Fruit fly (Drosophila melanogaster) whole organism, embryonic: ENCODE results near the gene CG14234.

Source experiments
- CG10267 ChIP-seq: fragments of 200-800 bp; sonication (Bioruptor generic); optimal IDR thresholded peaks from 2 replicates; lab custom pipeline; 2018; ENCODE audit warnings: missing biosample characterization, mild to moderate bottlenecking, missing genetic modification characterization, moderate library complexity
- CG10979 ChIP-seq: fragments of 200-800 bp; sonication (Bioruptor generic); optimal IDR thresholded peaks from 2 replicates; lab custom pipeline; 2018; ENCODE audit warnings: missing biosample characterization, mild to moderate bottlenecking, missing genetic modification characterization, moderate library complexity
- CG12391 ChIP-seq: fragments of 200-800 bp; sonication (Bioruptor generic); optimal IDR thresholded peaks from 3 replicates; lab custom pipeline; 2018; ENCODE audit warnings: missing biosample characterization, mild to moderate bottlenecking, missing genetic modification characterization, moderate library complexity
- CG13123 ChIP-seq: fragments of 200-800 bp; sonication (Bioruptor generic); optimal IDR thresholded peaks from 2 replicates; lab custom pipeline; 2016; ENCODE audit warnings: missing biosample characterization, missing genetic modification characterization
- CG13894 ChIP-seq: fragments of 200-800 bp; sonication (Bioruptor generic); optimal IDR thresholded peaks from 3 replicates; lab custom pipeline; 2018; ENCODE audit warnings: missing biosample characterization, mild to moderate bottlenecking, missing genetic modification characterization, moderate library complexity
- CG17361 ChIP-seq: fragments of 200-800 bp; sonication (Bioruptor generic); IDR thresholded peaks from 3 replicates; pipeline ENCODE4 v1.3.6; 2022; ENCODE audit warnings: missing biosample characterization, missing genetic modification characterization
- CG1792 ChIP-seq: fragments of 200-800 bp; sonication (Bioruptor generic); optimal IDR thresholded peaks from 2 replicates; lab custom pipeline; 2016; ENCODE audit warnings: missing biosample characterization, missing genetic modification characterization
- CG2199 ChIP-seq: fragments of 200-800 bp; sonication (Bioruptor generic); IDR thresholded peaks from 3 replicates; pipeline ENCODE4 v1.3.6; 2022; ENCODE audit warnings: missing biosample characterization, missing genetic modification characterization
- CG3163 ChIP-seq: fragments of 200-800 bp; sonication (Bioruptor generic); optimal IDR thresholded peaks from 3 replicates; lab custom pipeline; 2016; ENCODE audit warnings: missing biosample characterization, missing genetic modification characterization
- CG32767 ChIP-seq: fragments of 200-800 bp; sonication (Bioruptor generic); IDR thresholded peaks from 2 replicates; pipeline ENCODE4 v1.3.6; 2022; ENCODE audit warnings: missing biosample characterization, missing genetic modification characterization
- CG3838 ChIP-seq: fragments of 200-800 bp; sonication (Bioruptor generic); optimal IDR thresholded peaks from 3 replicates; lab custom pipeline; 2016; ENCODE audit warnings: missing biosample characterization, missing genetic modification characterization
- CG8478 ChIP-seq: fragments of >200 bp; optimal IDR thresholded peaks from 2 replicates; lab custom pipeline; 2018
- CTCF ChIP-seq: fragments of 200-800 bp; sonication (Bioruptor generic); optimal IDR thresholded peaks from 2 replicates; lab custom pipeline; 2017; ENCODE audit warnings: missing biosample characterization, mild to moderate bottlenecking, missing genetic modification characterization, moderate library complexity
- Deaf1 ChIP-seq: fragments of 200-800 bp; optimal IDR thresholded peaks from 3 replicates; lab custom pipeline; 2019; ENCODE audit warnings: missing biosample characterization, mild to moderate bottlenecking, missing genetic modification characterization, moderate library complexity
- Dek ChIP-seq: fragments of 200-800 bp; sonication (Bioruptor generic); optimal IDR thresholded peaks from 3 replicates; lab custom pipeline; 2019; ENCODE audit warnings: missing biosample characterization, mild to moderate bottlenecking, missing genetic modification characterization, moderate library complexity
- Dip2 ChIP-seq: fragments of 200-800 bp; sonication (Bioruptor generic); IDR thresholded peaks from 2 replicates; pipeline ENCODE4 v1.3.6; 2022; ENCODE audit warnings: missing biosample characterization, missing genetic modification characterization
- Doc3 ChIP-seq: fragments of 200-800 bp; sonication (Bioruptor generic); IDR thresholded peaks from 3 replicates; pipeline ENCODE4 v1.3.6; 2022; ENCODE audit warnings: missing biosample characterization, missing genetic modification characterization; ENCODE audit not compliant: partially characterized antibody
- Eip74EF ChIP-seq, 2 experiments: fragments of 200-800 bp in 1 of 2; fragments of >200 bp in 1 of 2; sonication (Bioruptor generic) in 1 of 2; optimal IDR thresholded peaks; 2 replicates each; lab custom pipeline; 2017 to 2019; ENCODE audit warnings: missing biosample characterization in 2 of 2, missing genetic modification characterization in 2 of 2, mild to moderate bottlenecking in 1 of 2, moderate library complexity in 1 of 2
- Hr3 ChIP-seq: fragments of 200-800 bp; sonication (Bioruptor generic); optimal IDR thresholded peaks from 3 replicates; lab custom pipeline; 2016; ENCODE audit warnings: missing biosample characterization, missing genetic modification characterization
- Hr51 ChIP-seq, 2 experiments: fragments of 200-800 bp; sonication (Bioruptor generic); optimal IDR thresholded peaks; 2 replicates in 1 of 2; 3 replicates in 1 of 2; lab custom pipeline; 2016 to 2018; ENCODE audit warnings: missing biosample characterization in 2 of 2, missing genetic modification characterization in 2 of 2, mild to moderate bottlenecking in 1 of 2, moderate library complexity in 1 of 2
- Med ChIP-seq: fragments of 200-800 bp; sonication (Bioruptor generic); peaks from one replicate; lab custom pipeline; 2016; ENCODE audit warnings: missing biosample characterization, missing genetic modification characterization, mild to moderate bottlenecking, inconsistent platforms, moderate library complexity
- Nf-YC ChIP-seq: fragments of 200-800 bp; optimal IDR thresholded peaks from 3 replicates; lab custom pipeline; 2019; ENCODE audit warnings: missing biosample characterization, mild to moderate bottlenecking, missing genetic modification characterization, moderate library complexity
- Pdp1 ChIP-seq, 2 experiments: fragments of 200-800 bp; sonication (Bioruptor generic); optimal IDR thresholded peaks; 3 replicates each; lab custom pipeline; 2016; ENCODE audit warnings: missing biosample characterization in 2 of 2, missing genetic modification characterization in 2 of 2, mild to moderate bottlenecking in 1 of 2, moderate library complexity in 1 of 2
- Six4 ChIP-seq: fragments of 200-800 bp; sonication (Bioruptor generic); optimal IDR thresholded peaks from 2 replicates; lab custom pipeline; 2016; ENCODE audit warnings: missing biosample characterization, missing genetic modification characterization
- Stat92E ChIP-seq, 3 experiments: fragments of >200 bp in 2 of 3; fragments of 200-800 bp in 1 of 3; sonication (Bioruptor generic) in 1 of 3; optimal IDR thresholded peaks; 2 replicates each; lab custom pipeline; 2017 to 2019; ENCODE audit warnings: missing biosample characterization in 3 of 3, missing genetic modification characterization in 3 of 3, mild to moderate bottlenecking in 1 of 3, moderate library complexity in 1 of 3
- Trl ChIP-seq, 3 experiments: fragments of >200 bp in 2 of 3; fragments of 200-800 bp in 1 of 3; sonication (Bioruptor generic) in 1 of 3; optimal IDR thresholded peaks; 2 replicates in 1 of 3; 3 replicates in 2 of 3; lab custom pipeline; 2016 to 2017; ENCODE audit warnings: missing biosample characterization in 1 of 3, missing genetic modification characterization in 1 of 3
- Vsx1 ChIP-seq: fragments of 200-800 bp; sonication (Bioruptor generic); optimal IDR thresholded peaks from 2 replicates; lab custom pipeline; 2017; ENCODE audit warnings: missing biosample characterization, mild to moderate bottlenecking, missing genetic modification characterization, missing genetic modification reagents
- YL-1 ChIP-seq: fragments of 200-800 bp; sonication (Bioruptor generic); optimal IDR thresholded peaks from 3 replicates; lab custom pipeline; 2017; ENCODE audit warnings: missing biosample characterization, mild to moderate bottlenecking, missing genetic modification characterization
- bowl ChIP-seq: fragments of 200-800 bp; sonication (Bioruptor generic); IDR thresholded peaks from 2 replicates; pipeline ENCODE4 v1.3.6; 2022; ENCODE audit warnings: missing biosample characterization, missing genetic modification characterization
- cg ChIP-seq: fragments of 200-800 bp; sonication (Bioruptor generic); optimal IDR thresholded peaks from 3 replicates; lab custom pipeline; 2019; ENCODE audit warnings: missing biosample characterization, mild to moderate bottlenecking, missing genetic modification characterization, moderate library complexity
- chn ChIP-seq: fragments of 200-800 bp; sonication (Bioruptor generic); optimal IDR thresholded peaks from 2 replicates; lab custom pipeline; 2016; ENCODE audit warnings: missing biosample characterization, missing genetic modification characterization
- crol ChIP-seq: fragments of 200-800 bp; sonication (Bioruptor generic); IDR thresholded peaks from 2 replicates; pipeline ENCODE4 v1.3.6; 2022; ENCODE audit warnings: missing biosample characterization, missing genetic modification characterization
- fu2 ChIP-seq: fragments of 200-800 bp; sonication (Bioruptor generic); optimal IDR thresholded peaks from 2 replicates; lab custom pipeline; 2016; ENCODE audit warnings: missing biosample characterization, missing genetic modification characterization
- gem ChIP-seq: fragments of 200-800 bp; sonication (Bioruptor generic); optimal IDR thresholded peaks from 2 replicates; lab custom pipeline; 2019; ENCODE audit warnings: missing biosample characterization, mild to moderate bottlenecking, missing genetic modification characterization, moderate library complexity
- gt ChIP-seq: fragments of 200-800 bp; sonication (Bioruptor generic); IDR thresholded peaks from 2 replicates; pipeline ENCODE4 v1.3.6; 2022; ENCODE audit warnings: missing biosample characterization, missing genetic modification characterization
- ken ChIP-seq: fragments of 200-800 bp; sonication (Bioruptor generic); IDR thresholded peaks from 3 replicates; pipeline ENCODE4 v1.3.6; 2022; ENCODE audit warnings: missing biosample characterization, missing genetic modification characterization
- lola ChIP-seq, 3 experiments: fragments of >200 bp in 2 of 3; fragments of 200-800 bp in 1 of 3; sonication (Bioruptor generic) in 1 of 3; optimal IDR thresholded peaks; 2 replicates each; lab custom pipeline; 2017 to 2019; ENCODE audit warnings: missing biosample characterization in 3 of 3, missing genetic modification characterization in 3 of 3, mild to moderate bottlenecking in 1 of 3, moderate library complexity in 1 of 3
- pros ChIP-seq: fragments of 200-800 bp; sonication (Bioruptor generic); optimal IDR thresholded peaks from 3 replicates; lab custom pipeline; 2019; ENCODE audit warnings: missing biosample characterization, mild to moderate bottlenecking, missing genetic modification characterization, moderate library complexity
- pzg ChIP-seq: fragments of 200-800 bp; sonication (Bioruptor generic); optimal IDR thresholded peaks from 3 replicates; lab custom pipeline; 2018; ENCODE audit warnings: missing biosample characterization, mild to moderate bottlenecking, missing genetic modification characterization, moderate library complexity
- scrt ChIP-seq: fragments of 200-800 bp; sonication (Bioruptor generic); optimal IDR thresholded peaks from 2 replicates; lab custom pipeline; 2018; ENCODE audit warnings: missing biosample characterization, mild to moderate bottlenecking, missing genetic modification characterization, moderate library complexity
- sens ChIP-seq: fragments of 200-800 bp; sonication (Bioruptor generic); peaks from one replicate; lab custom pipeline; 2016; ENCODE audit warnings: missing biosample characterization, missing genetic modification characterization
- twi ChIP-seq: fragments of 200-800 bp; optimal IDR thresholded peaks from 2 replicates; lab custom pipeline; 2019; ENCODE audit warnings: missing biosample characterization, mild to moderate bottlenecking, missing genetic modification characterization, moderate library complexity
- yki ChIP-seq: fragments of >200 bp; optimal IDR thresholded peaks from 3 replicates; lab custom pipeline; 2018
- z ChIP-seq: fragments of 200-800 bp; sonication (Bioruptor generic); IDR thresholded peaks from 3 replicates; pipeline ENCODE4 v1.3.6; 2022; ENCODE audit warnings: missing biosample characterization, missing genetic modification characterization
- zf30C ChIP-seq: fragments of 200-800 bp; sonication (Bioruptor generic); optimal IDR thresholded peaks from 3 replicates; lab custom pipeline; 2018; ENCODE audit warnings: missing biosample characterization, mild to moderate bottlenecking, missing genetic modification characterization

The CG14234 gene

DNA sequence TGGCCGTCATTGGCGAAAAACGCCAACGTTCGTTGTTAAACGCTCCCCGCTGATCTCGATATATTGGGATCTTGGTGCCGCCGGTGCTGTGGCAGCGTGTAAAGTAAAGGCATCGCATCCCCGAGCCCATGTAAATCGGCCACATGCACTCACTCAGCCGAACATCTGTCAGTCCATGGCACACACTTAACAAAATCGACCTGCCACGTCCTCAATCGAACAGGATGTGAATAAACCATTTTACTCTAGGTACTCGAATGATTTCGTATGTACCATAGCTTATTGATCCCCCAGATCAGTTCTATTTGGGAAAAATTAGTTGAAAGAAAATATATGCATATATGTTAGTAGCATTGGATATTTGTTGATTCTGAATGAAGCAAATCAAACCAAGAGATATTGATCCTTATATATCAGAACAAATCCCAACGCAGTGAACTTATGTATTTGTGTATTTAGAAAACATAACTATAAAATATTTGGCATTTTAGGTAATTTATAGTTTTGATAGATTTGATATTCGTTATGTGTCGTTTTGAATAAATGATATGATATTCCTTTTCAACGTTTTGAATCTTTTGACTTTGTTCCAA is 18.9 kb upstream of the CG14234 start (continued):
- TF ChIP-seq ken (GFP tag; lab: Robert Waterston, UW) (no peak), chn (GFP tag; lab: Kevin White, UChicago) (no peak), twi (peak; percentile 92), Doc3 (GFP tag; lab: Robert Waterston, UW) (no peak), zf30C (GFP tag; lab: Kevin White, UChicago) (peak; percentile 71), Vsx1 (GFP tag; lab: Kevin White, UChicago) (no peak), gem (tag; lab: Kevin White, UChicago) (peak; percentile 27), gt (GFP tag; lab: Robert Waterston, UW) (no peak), CG12391 (peak; percentile 8), bowl (GFP tag; lab: Robert Waterston, UW) (no peak), Med (peak; percentile 31), Hr3 (GFP tag; lab: Kevin White, UChicago) (no peak), Six4 (no peak), CG10979 (peak; percentile 16), Nf-YC (no peak), CG10267 (tag; lab: Kevin White, UChicago) (peak; percentile 2), CG17361 (peak; percentile 64; the same call in 2 of the 3 replicates), scrt (GFP tag; lab: Kevin White, UChicago) (no peak), CG3838 (GFP tag; lab: Kevin White, UChicago) (no peak), lola (GFP tag; optimal IDR thresholded peaks at IDR 0.05; lab: Kevin White, UChicago) (peak in 1 of 3 experiments; percentile 44)

DNA sequence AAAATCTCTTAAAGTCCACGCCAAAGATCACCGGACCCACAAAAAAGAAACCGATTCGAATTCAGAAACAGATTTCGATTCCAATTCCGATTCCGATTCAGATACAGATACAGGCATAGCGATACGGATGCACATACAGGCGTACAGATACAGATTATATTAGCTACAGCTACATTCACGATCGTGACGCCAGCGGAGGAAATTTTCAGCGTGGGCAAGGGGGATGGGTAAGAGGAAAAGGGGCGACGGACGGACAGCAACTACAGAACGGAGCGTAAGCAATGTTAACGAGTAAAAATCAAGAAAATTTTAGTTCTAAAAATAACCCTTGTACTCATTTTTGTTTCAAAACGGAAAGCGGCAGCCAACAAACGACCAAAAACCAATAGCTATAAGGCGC is 18.3 kb upstream of the CG14234 start:
- TF ChIP-seq Dip2 (GFP tag; lab: Robert Waterston, UW): no peak
- TF ChIP-seq CG1792: no peak
- peak; percentile 54; the same call in 2 of the 3 replicates for TF ChIP-seq CG2199 (GFP tag; lab: Robert Waterston, UW)
- TF ChIP-seq Deaf1 (tag; lab: Kevin White, UChicago): peak; percentile 10
- peak; percentile 75; the same call in 1 of the 2 replicates for TF ChIP-seq crol (GFP tag; lab: Robert Waterston, UW)
- TF ChIP-seq z: 0 out of 3 replicates have a peak, but pooled peaks have one; percentile 45

DNA sequence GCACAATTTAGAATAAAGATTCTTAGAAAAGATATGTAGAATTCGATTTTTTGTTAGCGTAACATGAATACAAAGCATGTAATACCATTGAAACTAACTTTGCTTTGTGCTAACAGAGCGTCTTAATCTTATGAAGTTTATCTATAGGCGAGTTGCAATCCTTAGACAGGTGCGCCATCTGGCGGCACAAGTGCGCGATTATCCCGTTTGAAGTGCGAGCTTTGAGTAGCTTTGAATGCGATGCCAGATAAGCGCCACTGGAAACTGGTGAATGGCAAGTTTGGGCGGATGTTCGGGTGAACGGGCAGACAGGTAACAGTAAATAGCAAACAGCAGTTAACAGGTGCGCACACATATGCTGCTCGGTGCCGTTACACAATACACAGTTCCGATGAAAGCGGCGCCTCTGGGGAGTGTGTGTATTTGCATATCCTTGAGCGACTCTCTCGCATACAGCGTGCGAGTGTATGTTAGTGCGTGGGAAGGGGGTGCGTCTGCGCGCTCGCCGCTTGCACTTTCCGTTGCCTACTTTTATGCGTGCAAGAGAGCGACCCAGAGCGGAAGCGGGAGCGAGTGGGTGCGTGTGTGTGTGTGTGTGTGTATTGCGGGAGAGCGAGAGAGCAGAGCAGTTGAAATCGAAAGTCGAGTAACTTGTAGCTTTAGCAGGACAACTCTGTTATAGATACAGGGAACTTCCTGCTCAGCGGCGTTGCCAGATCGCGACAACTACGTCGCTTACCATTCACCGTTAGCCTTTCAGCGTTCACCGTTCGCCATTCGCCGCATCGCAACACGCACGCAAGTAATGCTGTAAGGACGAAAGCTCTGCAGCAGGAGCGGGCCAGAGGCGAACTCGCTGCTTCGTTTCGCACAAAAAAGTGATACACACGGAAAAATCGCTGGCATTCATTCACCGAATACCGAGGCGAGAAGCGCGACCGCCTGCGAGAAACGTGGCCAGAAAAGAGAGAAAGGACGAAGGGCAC is 17.1 kb upstream of the CG14234 start, which contains the start of gene CG12531:
CG12531 (plus strand) TSS at position 936 of the 986 bp plus-strand sequence.
- TF ChIP-seq CG8478 (peak; percentile 22), sens (GFP tag; lab: Kevin White, UChicago) (peak; percentile 28), CTCF (GFP tag; lab: Kevin White, UChicago) (peak; percentile 89), scrt (GFP tag; lab: Kevin White, UChicago) (peak; percentile 50), fu2 (GFP tag; lab: Kevin White, UChicago) (no peak), Eip74EF (GFP tag; optimal IDR thresholded peaks at IDR 0.05; lab: Kevin White, UChicago) (no peak), Hr51 (GFP tag; optimal IDR thresholded peaks at IDR 0.05; lab: Kevin White, UChicago) (peak in 1 of 2 experiments; percentile 12), Stat92E (GFP tag; optimal IDR thresholded peaks at IDR 0.05; lab: Kevin White, UChicago) (no peak), Pdp1 (GFP tag; optimal IDR thresholded peaks at IDR 0.05; lab: Kevin White, UChicago) (peak in 1 of 2 experiments; percentile 57), YL-1 (no peak), crol (GFP tag; lab: Robert Waterston, UW) (peak; percentile 10; the same call in 1 of the 2 replicates), Dek (no peak), CG32767 (peak; percentile 61; the same call in 1 of the 2 replicates), cg (GFP tag; lab: Kevin White, UChicago) (peak; percentile 61), CG13123 (GFP tag; lab: Kevin White, UChicago) (no peak), Trl (optimal IDR thresholded peaks at IDR 0.05; lab: Kevin White, UChicago) (peak; percentile 67 to 81), Trl (GFP tag; optimal IDR thresholded peaks at IDR 0.05; lab: Kevin White, UChicago) (no peak), CG3163 (no peak), pros (GFP tag; lab: Kevin White, UChicago) (peak; percentile 39), pzg (GFP tag; lab: Kevin White, UChicago) (peak; percentile 10), CG13894 (tag; lab: Kevin White, UChicago) (peak; percentile 24), yki (lab: Kevin White, UChicago) (peak; percentile 7)
